Worm (Caenorhabditis elegans): ENCODE results near the gene F46G10.1.
A peak's percentile ranks its signal among the peaks of the same experiment; 100 is the strongest.

F46G10.1 gene

ce11 chrX:13306869-13307446 lies 4.6 kb downstream of the F46G10.1 start (continued):
- TF ChIP-seq swsn-7 (tag; optimal IDR thresholded peaks at IDR 0.05) (peak; percentile 81), C04F5.9 (tag; optimal IDR thresholded peaks at IDR 0.05) (no peak), zag-1 (tag; optimal IDR thresholded peaks at IDR 0.05) (no peak), zip-4 (GFP tag; optimal IDR thresholded peaks at IDR 0.05) (no peak), Y116A8C.19 (tag; optimal IDR thresholded peaks at IDR 0.05; ENCODE audit: borderline replicate concordance) (no peak), unc-86 (tag; optimal IDR thresholded peaks at IDR 0.05) (peak; percentile 58), elt-2 (tag; optimal IDR thresholded peaks at IDR 0.05) (peak; percentile 31), ces-1 (GFP tag; optimal IDR thresholded peaks at IDR 0.05) (no peak), efl-1 (optimal IDR thresholded peaks at IDR 0.05) (peak; percentile 32 to 46), efl-1 (GFP tag; optimal IDR thresholded peaks at IDR 0.05 in 1 of 2) (peak in 1 of 2 experiments; percentile 91), nhr-237 (tag; optimal IDR thresholded peaks at IDR 0.05) (peak; percentile 4), egl-27 (tag; optimal IDR thresholded peaks at IDR 0.05) (peak in 1 of 2 experiments; percentile 59), mef-2 (tag; optimal IDR thresholded peaks at IDR 0.05) (peak; percentile 12), nhr-28 (tag; optimal IDR thresholded peaks at IDR 0.05) (no peak), hlh-4 (tag; optimal IDR thresholded peaks at IDR 0.05) (no peak), lin-15B (tag; optimal IDR thresholded peaks at IDR 0.05) (peak; percentile 17), ceh-88 (GFP tag; IDR thresholded peaks at IDR 0.05) (no peak; the same call in 1 of the 2 replicates), fkh-4 (tag; optimal IDR thresholded peaks at IDR 0.05; ENCODE audit: borderline replicate concordance) (no peak), nhr-12 (tag; optimal IDR thresholded peaks at IDR 0.05) (no peak), nhr-84 (tag; optimal IDR thresholded peaks at IDR 0.05) (no peak), nhr-85 (tag) (peak; percentile 54), ceh-82 (tag; optimal IDR thresholded peaks at IDR 0.05) (peak; percentile 11 to 73 (median 65)), tlp-1 (tag; optimal IDR thresholded peaks at IDR 0.05) (no peak), fkh-8 (tag; optimal IDR thresholded peaks at IDR 0.05) (peak; percentile 80), nhr-11 (tag; optimal IDR thresholded peaks at IDR 0.05) (no peak), nhr-90 (tag; optimal IDR thresholded peaks at IDR 0.05; ENCODE audit: poor library complexity) (peak; percentile 83), nhr-19 (GFP tag; conservative IDR thresholded peaks at IDR 0.05) (peak; percentile 83), pqm-1 (tag; optimal IDR thresholded peaks at IDR 0.05) (no peak), nhr-76 (tag; optimal IDR thresholded peaks at IDR 0.05) (peak; percentile 31), mab-9 (GFP tag; IDR thresholded peaks at IDR 0.05) (no peak), egl-13 (tag; optimal IDR thresholded peaks at IDR 0.05) (peak; percentile 58), blmp-1 (tag; optimal IDR thresholded peaks at IDR 0.05) (peak; percentile 58), xbp-1 (tag; optimal IDR thresholded peaks at IDR 0.05) (peak; percentile 70), lir-3 (tag; optimal IDR thresholded peaks at IDR 0.05; ENCODE audit: poor library complexity) (peak; percentile 86), F16B12.6 (tag; optimal IDR thresholded peaks at IDR 0.05) (no peak), nhr-47 (tag; optimal IDR thresholded peaks at IDR 0.05) (peak; percentile 87), grh-1 (GFP tag; IDR thresholded peaks at IDR 0.05) (no peak), alr-1 (tag; optimal IDR thresholded peaks at IDR 0.05; ENCODE audit: borderline replicate concordance) (no peak), nhr-20 (tag; optimal IDR thresholded peaks at IDR 0.05) (peak; percentile 81), lin-39 (tag; optimal IDR thresholded peaks at IDR 0.05) (peak; percentile 24), snu-23 (GFP tag; optimal IDR thresholded peaks at IDR 0.05) (peak; percentile 92), snpc-4 (tag; optimal IDR thresholded peaks at IDR 0.05) (peak; percentile 26)

ce11 chrX:13305779-13306178 lies 5.8 kb downstream of the F46G10.1 start, which contains the start of gene srd-43:
TSS of gene srd-43 (minus strand) at chrX:13305844.
- TF ChIP-seq ceh-8 (GFP tag; optimal IDR thresholded peaks at IDR 0.05), result peak; percentile 33
- TF ChIP-seq nhr-19 (GFP tag; conservative IDR thresholded peaks at IDR 0.05), result no peak
- TF ChIP-seq fkh-4 (tag; optimal IDR thresholded peaks at IDR 0.05; ENCODE audit: borderline replicate concordance), result no peak
- no peak for TF ChIP-seq pax-3 (tag; optimal IDR thresholded peaks at IDR 0.05)
- no peak for TF ChIP-seq aly-2 (tag; optimal IDR thresholded peaks at IDR 0.05)
- no peak for TF ChIP-seq elt-3 (tag; optimal IDR thresholded peaks at IDR 0.05)
- TF ChIP-seq ceh-82 (tag; optimal IDR thresholded peaks at IDR 0.05), result no peak
- TF ChIP-seq lir-3 (tag; optimal IDR thresholded peaks at IDR 0.05; ENCODE audit: poor library complexity), result no peak
- no peak for TF ChIP-seq egl-27 (tag; optimal IDR thresholded peaks at IDR 0.05)
